Fruit fly (Drosophila melanogaster) whole organism, embryonic: ENCODE results near the gene defl.
A peak's percentile ranks its signal among the peaks of the same experiment; 100 is the strongest.

ENCODE experiments used
- ATbp ChIP-seq: fragments of 200-800 bp; sonication (Bioruptor generic); optimal IDR thresholded peaks from 2 replicates; lab custom pipeline; 2017; ENCODE audit warnings: missing biosample characterization, mild to moderate bottlenecking, missing genetic modification characterization, missing genetic modification reagents
- Awh ChIP-seq: fragments of 200-800 bp; sonication (Bioruptor generic); IDR thresholded peaks from 2 replicates; pipeline ENCODE4, ENCODE4 v1.3.6; 2022; ENCODE audit warnings: missing biosample characterization, missing genetic modification characterization
- Bgb ChIP-seq: fragments of 200-800 bp; sonication (Bioruptor generic); IDR thresholded peaks from 2 replicates; pipeline ENCODE4 v1.3.6; 2022; ENCODE audit warnings: missing biosample characterization, missing genetic modification characterization; ENCODE audit not compliant: partially characterized antibody
- CG10654 ChIP-seq: fragments of 200-800 bp; sonication (Bioruptor generic); optimal IDR thresholded peaks from 2 replicates; lab custom pipeline; 2016; ENCODE audit warnings: missing biosample characterization, missing genetic modification characterization
- CG11723 ChIP-seq: fragments of 200-800 bp; sonication (Bioruptor generic); optimal IDR thresholded peaks from 2 replicates; lab custom pipeline; 2017; ENCODE audit warnings: missing biosample characterization, mild to moderate bottlenecking, missing genetic modification characterization
- CG16813 ChIP-seq: fragments of 200-800 bp; sonication (Bioruptor generic); IDR thresholded peaks from 3 replicates; pipeline ENCODE4 v1.3.6; 2022; ENCODE audit warnings: missing biosample characterization, missing genetic modification characterization; ENCODE audit not compliant: partially characterized antibody
- CG17328 ChIP-seq: fragments of 200-800 bp; sonication (Bioruptor generic); IDR thresholded peaks from 2 replicates; pipeline ENCODE4 v1.3.6; 2022; ENCODE audit warnings: missing biosample characterization, missing genetic modification characterization
- CG17568 ChIP-seq: fragments of 200-800 bp; sonication (Bioruptor generic); optimal IDR thresholded peaks from 2 replicates; lab custom pipeline; 2018; ENCODE audit warnings: missing biosample characterization, mild to moderate bottlenecking, missing genetic modification characterization, moderate library complexity
- CG2678 ChIP-seq: fragments of 200-800 bp; sonication (Bioruptor generic); optimal IDR thresholded peaks from 3 replicates; lab custom pipeline; 2019; ENCODE audit warnings: missing biosample characterization, mild to moderate bottlenecking, missing genetic modification characterization, moderate library complexity
- CG30403 ChIP-seq: fragments of 200-800 bp; sonication (Bioruptor generic); optimal IDR thresholded peaks from 3 replicates; lab custom pipeline; 2016; ENCODE audit warnings: missing biosample characterization, missing genetic modification characterization
- CG31365 ChIP-seq: fragments of 200-800 bp; sonication (Bioruptor generic); optimal IDR thresholded peaks from 2 replicates; lab custom pipeline; 2018; ENCODE audit warnings: missing biosample characterization, mild to moderate bottlenecking, missing genetic modification characterization
- CG31388 ChIP-seq: fragments of 200-800 bp; sonication (Bioruptor generic); optimal IDR thresholded peaks from 2 replicates; lab custom pipeline; 2016; ENCODE audit warnings: missing biosample characterization, missing genetic modification characterization
- CG32532 ChIP-seq: fragments of 200-800 bp; sonication (Bioruptor generic); IDR thresholded peaks from 2 replicates; pipeline ENCODE4 v1.3.6; 2022; ENCODE audit warnings: missing biosample characterization, missing genetic modification characterization
- CG5953 ChIP-seq: fragments of 200-800 bp; sonication (Bioruptor generic); IDR thresholded peaks from 2 replicates; pipeline ENCODE4 v1.3.6; 2022; ENCODE audit warnings: missing biosample characterization, missing genetic modification characterization
- CG7271 ChIP-seq: fragments of 200-800 bp; sonication (Bioruptor generic); optimal IDR thresholded peaks from 2 replicates; lab custom pipeline; 2018; ENCODE audit warnings: missing biosample characterization, mild to moderate bottlenecking, missing genetic modification characterization, moderate library complexity
- CG7556 ChIP-seq: fragments of 200-800 bp; sonication (Bioruptor generic); optimal IDR thresholded peaks from 2 replicates; lab custom pipeline; 2017; ENCODE audit warnings: missing biosample characterization, mild to moderate bottlenecking, missing genetic modification characterization
- CG8388 ChIP-seq: fragments of 200-800 bp; sonication (Bioruptor generic); optimal IDR thresholded peaks from 2 replicates; lab custom pipeline; 2019; ENCODE audit warnings: missing biosample characterization, mild to moderate bottlenecking, missing genetic modification characterization, moderate library complexity
- CG9797 ChIP-seq: fragments of 200-800 bp; sonication (Bioruptor generic); optimal IDR thresholded peaks from 3 replicates; lab custom pipeline; 2018; ENCODE audit warnings: missing biosample characterization, mild to moderate bottlenecking, missing genetic modification characterization
- CG9876 ChIP-seq: fragments of 200-800 bp; sonication (Bioruptor generic); optimal IDR thresholded peaks from 2 replicates; lab custom pipeline; 2016; ENCODE audit warnings: missing biosample characterization, missing genetic modification characterization
- D19B ChIP-seq: fragments of 200-800 bp; sonication (Bioruptor generic); optimal IDR thresholded peaks from 2 replicates; lab custom pipeline; 2017; ENCODE audit warnings: missing biosample characterization, mild to moderate bottlenecking, missing genetic modification characterization
- ERR ChIP-seq: fragments of 200-800 bp; sonication (Bioruptor generic); optimal IDR thresholded peaks from 2 replicates; lab custom pipeline; 2016; ENCODE audit warnings: missing biosample characterization, missing genetic modification characterization
- Gug ChIP-seq: fragments of 200-800 bp; sonication (Bioruptor generic); IDR thresholded peaks from 4 replicates; pipeline ENCODE4 v1.3.6; 2022; ENCODE audit warnings: missing biosample characterization, missing genetic modification characterization
- H2.0 ChIP-seq: fragments of 200-800 bp; sonication (Bioruptor generic); IDR thresholded peaks from 2 replicates; pipeline ENCODE4 v1.3.6; 2022; ENCODE audit warnings: missing biosample characterization, missing genetic modification characterization
- HmgZ ChIP-seq: fragments of 200-800 bp; sonication (Bioruptor generic); optimal IDR thresholded peaks from 2 replicates; lab custom pipeline; 2018; ENCODE audit warnings: missing biosample characterization, mild to moderate bottlenecking, missing genetic modification characterization
- Hmr ChIP-seq: fragments of 200-800 bp; sonication (Bioruptor generic); optimal IDR thresholded peaks from 3 replicates; lab custom pipeline; 2017; ENCODE audit warnings: mild to moderate bottlenecking, missing biosample characterization, missing genetic modification reagents, missing genetic modification characterization
- NC2β ChIP-seq: fragments of 200-800 bp; sonication (Bioruptor generic); optimal IDR thresholded peaks from 2 replicates; lab custom pipeline; 2016; ENCODE audit warnings: missing biosample characterization, missing genetic modification characterization
- NK7.1 ChIP-seq: fragments of 200-800 bp; sonication (Bioruptor generic); optimal IDR thresholded peaks from 3 replicates; lab custom pipeline; 2016; ENCODE audit warnings: missing biosample characterization, missing genetic modification characterization
- Nf-YA ChIP-seq: fragments of 200-800 bp; sonication (Bioruptor generic); IDR thresholded peaks from 2 replicates; pipeline ENCODE4 v1.3.6; 2022; ENCODE audit warnings: missing biosample characterization, missing genetic modification characterization
- Opbp ChIP-seq: fragments of 200-800 bp; sonication (Bioruptor generic); IDR thresholded peaks from 3 replicates; pipeline ENCODE4 v1.3.6; 2022; ENCODE audit warnings: missing biosample characterization, missing genetic modification characterization; ENCODE audit not compliant: partially characterized antibody
- al ChIP-seq: fragments of 200-800 bp; sonication (Bioruptor generic); IDR thresholded peaks from 2 replicates; pipeline ENCODE4 v1.3.6; 2022; ENCODE audit warnings: missing biosample characterization, missing genetic modification characterization
- ato ChIP-seq: fragments of 200-800 bp; sonication (Bioruptor generic); IDR thresholded peaks from 2 replicates; pipeline ENCODE4 v1.3.6; 2022; ENCODE audit warnings: missing biosample characterization, missing genetic modification characterization; ENCODE audit not compliant: partially characterized antibody
- cas ChIP-seq: fragments of 200-800 bp; sonication (Bioruptor generic); IDR thresholded peaks from 2 replicates; pipeline ENCODE4 v1.3.6; 2022; ENCODE audit warnings: missing biosample characterization, missing genetic modification characterization
- cg ChIP-seq: fragments of 200-800 bp; sonication (Bioruptor generic); optimal IDR thresholded peaks from 3 replicates; lab custom pipeline; 2019; ENCODE audit warnings: missing biosample characterization, mild to moderate bottlenecking, missing genetic modification characterization, moderate library complexity
- croc ChIP-seq: fragments of 200-800 bp; sonication (Bioruptor generic); conservative IDR thresholded peaks from 3 replicates; pipeline ENCODE4 v1.3.6; 2022; ENCODE audit warnings: missing biosample characterization, missing genetic modification characterization
- da ChIP-seq: fragments of 200-800 bp; sonication (Bioruptor generic); optimal IDR thresholded peaks from 2 replicates; lab custom pipeline; 2016; ENCODE audit warnings: missing biosample characterization, missing genetic modification characterization
- ems ChIP-seq: fragments of 200-800 bp; sonication (Bioruptor generic); optimal IDR thresholded peaks from 3 replicates; lab custom pipeline; 2016; ENCODE audit warnings: missing biosample characterization, missing genetic modification characterization
- fd64A ChIP-seq: fragments of 200-800 bp; sonication (Bioruptor generic); optimal IDR thresholded peaks from 3 replicates; lab custom pipeline; 2018; ENCODE audit warnings: missing biosample characterization, mild to moderate bottlenecking, missing genetic modification characterization
- fru ChIP-seq: fragments of >200 bp; optimal IDR thresholded peaks from 2 replicates; lab custom pipeline; 2017
- gce ChIP-seq: fragments of 200-800 bp; sonication (Bioruptor generic); IDR thresholded peaks from 3 replicates; pipeline ENCODE4 v1.3.6; 2022; ENCODE audit warnings: missing biosample characterization, missing genetic modification characterization
- inv ChIP-seq: fragments of 200-800 bp; sonication (Bioruptor generic); IDR thresholded peaks from 2 replicates; pipeline ENCODE4 v1.3.6; 2022; ENCODE audit warnings: missing biosample characterization, missing genetic modification characterization; ENCODE audit not compliant: partially characterized antibody
- knrl ChIP-seq: fragments of 200-800 bp; sonication (Bioruptor generic); IDR thresholded peaks from 3 replicates; pipeline ENCODE4 v1.3.6; 2022; ENCODE audit warnings: missing biosample characterization, missing genetic modification characterization; ENCODE audit not compliant: partially characterized antibody
- maf-S ChIP-seq: fragments of 200-800 bp; sonication (Bioruptor generic); optimal IDR thresholded peaks from 2 replicates; lab custom pipeline; 2016; ENCODE audit warnings: missing biosample characterization, missing genetic modification characterization
- otp ChIP-seq: fragments of 200-800 bp; sonication (Bioruptor generic); IDR thresholded peaks from 3 replicates; pipeline ENCODE4, ENCODE4 v1.3.6; 2022; ENCODE audit warnings: missing biosample characterization, missing genetic modification characterization
- pum ChIP-seq: fragments of 200-800 bp; sonication (Bioruptor generic); optimal IDR thresholded peaks from 2 replicates; lab custom pipeline; 2016; ENCODE audit warnings: missing biosample characterization, missing genetic modification characterization
- sisA ChIP-seq: fragments of 200-800 bp; sonication (Bioruptor generic); IDR thresholded peaks from 2 replicates; pipeline ENCODE4 v1.3.6; 2022; ENCODE audit warnings: missing biosample characterization, missing genetic modification characterization
- slou ChIP-seq: fragments of 200-800 bp; sonication (Bioruptor generic); optimal IDR thresholded peaks from 3 replicates; lab custom pipeline; 2016; ENCODE audit warnings: missing biosample characterization, missing genetic modification characterization
- sob ChIP-seq: fragments of 200-800 bp; sonication (Bioruptor generic); IDR thresholded peaks from 2 replicates; pipeline ENCODE4 v1.3.6; 2022; ENCODE audit warnings: missing biosample characterization, missing genetic modification characterization
- twi ChIP-seq: fragments of 200-800 bp; optimal IDR thresholded peaks from 2 replicates; lab custom pipeline; 2019; ENCODE audit warnings: missing biosample characterization, mild to moderate bottlenecking, missing genetic modification characterization, moderate library complexity
- usp ChIP-seq: fragments of >200 bp; optimal IDR thresholded peaks from 2 replicates; lab custom pipeline; 2017; ENCODE audit warnings: missing biosample characterization, missing genetic modification characterization
- wek ChIP-seq: fragments of 200-800 bp; sonication (Bioruptor generic); optimal IDR thresholded peaks from 3 replicates; lab custom pipeline; 2018; ENCODE audit warnings: missing biosample characterization, mild to moderate bottlenecking, missing genetic modification characterization, moderate library complexity
- zfh1 ChIP-seq: fragments of 200-800 bp; sonication (Bioruptor generic); IDR thresholded peaks from 3 replicates; pipeline ENCODE4 v1.3.6; 2022; ENCODE audit warnings: missing biosample characterization, missing genetic modification characterization

The defl gene

dm6 chr3L:9693552-9694133 lies 29.6 kb upstream of the defl start (continued):
- TF ChIP-seq Nf-YA (GFP tag; lab: Robert Waterston, UW), result no peak
- no peak for TF ChIP-seq croc (GFP tag; lab: Robert Waterston, UW)
- TF ChIP-seq Gug (GFP tag; lab: Robert Waterston, UW), result 0 out of 4 replicates have a peak, but pooled peaks have one; percentile 19
- no peak for TF ChIP-seq CG10654 (GFP tag; lab: Kevin White, UChicago)
- TF ChIP-seq fd64A (GFP tag; lab: Kevin White, UChicago), result no peak
- no peak for TF ChIP-seq NK7.1 (GFP tag; lab: Kevin White, UChicago)
- 0 out of 3 replicates have a peak, but pooled peaks have one; percentile 50 for TF ChIP-seq zfh1 (GFP tag; lab: Robert Waterston, UW)
- no peak for TF ChIP-seq CG5953 (GFP tag; lab: Robert Waterston, UW)
- peak; percentile 33; the same call in 1 of the 3 replicates for TF ChIP-seq otp
- TF ChIP-seq usp (GFP tag; lab: Kevin White, UChicago), result no peak
- no peak for TF ChIP-seq gce (GFP tag; lab: Robert Waterston, UW)
- peak; percentile 44; the same call in 1 of the 2 replicates for TF ChIP-seq CG17328 (GFP tag; lab: Robert Waterston, UW)
- TF ChIP-seq pum (GFP tag; lab: Kevin White, UChicago), result no peak
- TF ChIP-seq al, result no peak
- TF ChIP-seq sob, result no peak
- TF ChIP-seq inv (GFP tag; lab: Robert Waterston, UW), result no peak
- no peak for TF ChIP-seq CG7271 (tag; lab: Kevin White, UChicago)
- peak; percentile 19 for TF ChIP-seq Hmr
- TF ChIP-seq Opbp (GFP tag; lab: Robert Waterston, UW), result no peak
- no peak for TF ChIP-seq CG31388 (GFP tag; lab: Kevin White, UChicago)
- TF ChIP-seq ems (GFP tag; lab: Kevin White, UChicago), result no peak
- no peak for TF ChIP-seq CG2678 (tag; lab: Kevin White, UChicago)
- peak; percentile 60; the same call in 1 of the 2 replicates for TF ChIP-seq CG32532 (GFP tag; lab: Robert Waterston, UW)
- TF ChIP-seq slou (GFP tag; lab: Kevin White, UChicago), result no peak
- no peak for TF ChIP-seq maf-S
- TF ChIP-seq CG16813 (GFP tag; lab: Robert Waterston, UW), result no peak
- peak; percentile 9 for TF ChIP-seq ATbp (GFP tag; lab: Kevin White, UChicago)
- TF ChIP-seq Bgb (GFP tag; lab: Robert Waterston, UW), result no peak
- no peak for TF ChIP-seq CG7556 (GFP tag; lab: Kevin White, UChicago)
- no peak for TF ChIP-seq H2.0 (GFP tag; lab: Robert Waterston, UW)
- no peak for TF ChIP-seq ato (GFP tag; lab: Robert Waterston, UW)
- TF ChIP-seq CG9876 (GFP tag; lab: Kevin White, UChicago), result no peak
- TF ChIP-seq cas (GFP tag; lab: Robert Waterston, UW), result no peak
- TF ChIP-seq sisA (GFP tag; lab: Robert Waterston, UW), result no peak
- no peak for TF ChIP-seq wek (GFP tag; lab: Kevin White, UChicago)
- TF ChIP-seq D19B, result no peak
- no peak for TF ChIP-seq da (GFP tag; lab: Kevin White, UChicago)
- no peak for TF ChIP-seq CG30403 (GFP tag; lab: Kevin White, UChicago)
- TF ChIP-seq CG31365 (tag; lab: Kevin White, UChicago), result no peak
- no peak for TF ChIP-seq ERR (GFP tag; lab: Kevin White, UChicago)
- no peak for TF ChIP-seq HmgZ (tag; lab: Kevin White, UChicago)
- no peak for TF ChIP-seq fru
- TF ChIP-seq CG9797 (GFP tag; lab: Kevin White, UChicago), result no peak
- TF ChIP-seq NC2β (GFP tag; lab: Kevin White, UChicago), result no peak
- no peak for TF ChIP-seq Awh (GFP tag; lab: Robert Waterston, UW)
- TF ChIP-seq CG11723 (GFP tag; lab: Kevin White, UChicago), result no peak
- no peak for TF ChIP-seq CG8388
- TF ChIP-seq knrl (GFP tag; lab: Robert Waterston, UW), result no peak
- TF ChIP-seq CG17568, result peak; percentile 10
- no peak for TF ChIP-seq twi (tag; lab: Kevin White, UChicago)
- TF ChIP-seq cg (GFP tag; lab: Kevin White, UChicago), result peak; percentile 76
